Worm (Caenorhabditis elegans) whole organism, late embryonic: ENCODE data around the gene mam-2.

Experiments used
- ceh-2 ChIP-seq: sonication (generic microtip); optimal IDR thresholded peaks from 2 replicates; lab custom pipeline; 2016; ENCODE audit warnings: missing genotype, missing genetic modification characterization, missing compliant biosample characterization
- ceh-6 ChIP-seq: fragments of 200-800 bp; sonication (Bioruptor generic); optimal IDR thresholded peaks from 2 replicates; lab custom pipeline; 2018; ENCODE audit warnings: mild to moderate bottlenecking, missing genetic modification characterization, missing compliant biosample characterization
- nhr-11 ChIP-seq: fragments of 150-350 bp; optimal IDR thresholded peaks from 2 replicates; lab custom pipeline; 2014; ENCODE audit warnings: missing biosample characterization, missing genetic modification characterization
- sox-2 ChIP-seq: fragments of 200-800 bp; sonication (Bioruptor generic); IDR thresholded peaks from 2 replicates; pipeline ENCODE4 v1.3.6; 2022; ENCODE audit warnings: missing genetic modification reagents, missing genetic modification characterization, missing compliant biosample characterization
- sox-4 ChIP-seq: sonication (generic microtip); optimal IDR thresholded peaks from 2 replicates; lab custom pipeline; 2017; ENCODE audit warnings: mild to moderate bottlenecking, missing genetic modification characterization, inconsistent platforms, missing compliant biosample characterization
- syd-9 ChIP-seq: sonication (generic microtip); optimal IDR thresholded peaks from 2 replicates; lab custom pipeline; 2016; ENCODE audit warnings: mild to moderate bottlenecking, missing genetic modification characterization, moderate library complexity, missing compliant biosample characterization

DNA sequence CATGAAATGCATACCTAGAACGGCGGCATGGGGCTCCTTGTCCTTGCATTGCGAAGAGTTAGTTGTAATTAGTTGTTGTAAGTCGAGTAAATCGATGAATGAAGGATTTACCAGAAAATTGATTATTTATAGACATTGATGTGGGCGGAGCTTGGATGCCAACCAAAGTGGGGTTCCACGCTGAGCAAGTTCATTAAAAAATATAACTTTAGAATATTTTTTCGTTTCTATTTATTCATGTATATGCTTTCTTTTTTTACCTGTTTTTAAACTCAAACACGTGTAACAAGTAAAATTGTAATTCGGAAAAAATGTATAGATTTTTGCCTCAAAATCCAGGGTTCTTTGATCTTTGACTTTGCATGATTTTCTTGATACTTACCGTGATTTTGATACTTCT, 44.6 kb downstream of the mam-2 start, which contains the start of gene gipc-2:
- no peak for TF ChIP-seq sox-4 (tag; lab: Kevin White, UChicago)
- TF ChIP-seq syd-9 (tag; lab: Kevin White, UChicago), result no peak
- TF ChIP-seq nhr-11 (tag; lab: Kevin White, UChicago), result no peak
- TF ChIP-seq ceh-6 (GFP tag; lab: Kevin White, UChicago), result no peak
- TF ChIP-seq ceh-2 (tag; lab: Kevin White, UChicago), result no peak
- no peak for TF ChIP-seq sox-2 (GFP tag; lab: Robert Waterston, UW)
